Fruit fly (Drosophila melanogaster) whole organism, embryonic: ENCODE results near the gene fred.

ENCODE experiments used
- Bteb2 ChIP-seq: fragments of 200-800 bp; sonication (Bioruptor generic); optimal IDR thresholded peaks from 2 replicates; lab custom pipeline; 2016; ENCODE audit warnings: missing biosample characterization, missing genetic modification characterization
- CG10431 ChIP-seq: fragments of 200-800 bp; sonication (Bioruptor generic); optimal IDR thresholded peaks from 3 replicates; lab custom pipeline; 2018; ENCODE audit warnings: missing biosample characterization, mild to moderate bottlenecking, missing genetic modification characterization
- CG10979 ChIP-seq: fragments of 200-800 bp; sonication (Bioruptor generic); optimal IDR thresholded peaks from 2 replicates; lab custom pipeline; 2018; ENCODE audit warnings: missing biosample characterization, mild to moderate bottlenecking, missing genetic modification characterization, moderate library complexity
- CG11723 ChIP-seq: fragments of 200-800 bp; sonication (Bioruptor generic); optimal IDR thresholded peaks from 2 replicates; lab custom pipeline; 2017; ENCODE audit warnings: missing biosample characterization, mild to moderate bottlenecking, missing genetic modification characterization
- CG12236 ChIP-seq: fragments of 200-800 bp; sonication (Bioruptor generic); optimal IDR thresholded peaks from 2 replicates; lab custom pipeline; 2016; ENCODE audit warnings: missing biosample characterization, missing genetic modification characterization
- CG1233 ChIP-seq: fragments of 200-800 bp; sonication (Bioruptor generic); optimal IDR thresholded peaks from 4 replicates; lab custom pipeline; 2018; ENCODE audit warnings: missing biosample characterization, mild to moderate bottlenecking, missing genetic modification characterization
- CG13123 ChIP-seq: fragments of 200-800 bp; sonication (Bioruptor generic); optimal IDR thresholded peaks from 2 replicates; lab custom pipeline; 2016; ENCODE audit warnings: missing biosample characterization, missing genetic modification characterization
- CG14965 ChIP-seq: fragments of 200-800 bp; sonication (Bioruptor generic); optimal IDR thresholded peaks from 2 replicates; lab custom pipeline; 2016; ENCODE audit warnings: missing biosample characterization, missing genetic modification characterization, borderline replicate concordance
- CG15479 ChIP-seq: fragments of 200-800 bp; sonication (Bioruptor generic); optimal IDR thresholded peaks from 3 replicates; lab custom pipeline; 2019; ENCODE audit warnings: missing biosample characterization, mild to moderate bottlenecking, missing genetic modification characterization, moderate library complexity
- CG1603 ChIP-seq: fragments of 200-800 bp; sonication (Bioruptor generic); optimal IDR thresholded peaks from 2 replicates; lab custom pipeline; 2019; ENCODE audit warnings: missing biosample characterization, mild to moderate bottlenecking, missing genetic modification characterization, moderate library complexity
- CG18262 ChIP-seq: fragments of 200-800 bp; optimal IDR thresholded peaks from 3 replicates; lab custom pipeline; 2019; ENCODE audit warnings: missing biosample characterization, mild to moderate bottlenecking, missing genetic modification characterization, moderate library complexity
- CG18764 ChIP-seq: fragments of 200-800 bp; sonication (Bioruptor generic); optimal IDR thresholded peaks from 3 replicates; lab custom pipeline; 2016; ENCODE audit warnings: missing biosample characterization, missing genetic modification characterization
- CG2116 ChIP-seq: fragments of 200-800 bp; sonication (Bioruptor generic); optimal IDR thresholded peaks from 3 replicates; lab custom pipeline; 2018; ENCODE audit warnings: missing biosample characterization, mild to moderate bottlenecking, missing genetic modification characterization
- CG2120 ChIP-seq: fragments of 200-800 bp; sonication (Bioruptor generic); optimal IDR thresholded peaks from 3 replicates; lab custom pipeline; 2016; ENCODE audit warnings: missing biosample characterization, missing genetic modification characterization
- CG3407 ChIP-seq: fragments of 200-800 bp; sonication (Bioruptor generic); optimal IDR thresholded peaks from 2 replicates; lab custom pipeline; 2018; ENCODE audit warnings: missing biosample characterization, mild to moderate bottlenecking, missing genetic modification characterization
- CG6765 ChIP-seq: fragments of 200-800 bp; sonication (Bioruptor generic); optimal IDR thresholded peaks from 3 replicates; lab custom pipeline; 2017; ENCODE audit warnings: missing biosample characterization, mild to moderate bottlenecking, missing genetic modification characterization
- CHES-1-like ChIP-seq: fragments of 200-800 bp; sonication (Bioruptor generic); optimal IDR thresholded peaks from 2 replicates; lab custom pipeline; 2016; ENCODE audit warnings: missing biosample characterization, missing genetic modification characterization
- D ChIP-seq, 2 experiments: fragments of 200-800 bp in 1 of 2; fragments of >200 bp in 1 of 2; sonication (Bioruptor generic) in 1 of 2; optimal IDR thresholded peaks; 2 replicates in 1 of 2; 3 replicates in 1 of 2; lab custom pipeline; 2017; ENCODE audit warnings: mild to moderate bottlenecking in 1 of 2, missing biosample characterization in 1 of 2, missing genetic modification characterization in 1 of 2, missing genetic modification reagents in 1 of 2
- Dip3 ChIP-seq: fragments of 200-800 bp; sonication (Bioruptor generic); optimal IDR thresholded peaks from 3 replicates; lab custom pipeline; 2016; ENCODE audit warnings: missing biosample characterization, missing genetic modification characterization
- Doc3 ChIP-seq: fragments of 200-800 bp; sonication (Bioruptor generic); IDR thresholded peaks from 3 replicates; pipeline ENCODE4 v1.3.6; 2022; ENCODE audit warnings: missing biosample characterization, missing genetic modification characterization; ENCODE audit not compliant: partially characterized antibody
- Dp ChIP-seq: fragments of 200-800 bp; sonication (Bioruptor generic); optimal IDR thresholded peaks from 2 replicates; lab custom pipeline; 2018; ENCODE audit warnings: missing biosample characterization, mild to moderate bottlenecking, missing genetic modification characterization, moderate library complexity
- Gug ChIP-seq: fragments of 200-800 bp; sonication (Bioruptor generic); IDR thresholded peaks from 4 replicates; pipeline ENCODE4 v1.3.6; 2022; ENCODE audit warnings: missing biosample characterization, missing genetic modification characterization
- Hr3 ChIP-seq: fragments of 200-800 bp; sonication (Bioruptor generic); optimal IDR thresholded peaks from 3 replicates; lab custom pipeline; 2016; ENCODE audit warnings: missing biosample characterization, missing genetic modification characterization
- Hr78 ChIP-seq, 2 experiments: fragments of 200-800 bp in 1 of 2; fragments of >200 bp in 1 of 2; sonication (Bioruptor generic) in 1 of 2; optimal IDR thresholded peaks; 2 replicates each; lab custom pipeline; 2017 to 2019; ENCODE audit warnings: missing biosample characterization in 2 of 2, missing genetic modification characterization in 2 of 2, mild to moderate bottlenecking in 1 of 2, moderate library complexity in 1 of 2
- Hsf ChIP-seq: fragments of 200-800 bp; sonication (Bioruptor generic); optimal IDR thresholded peaks from 3 replicates; lab custom pipeline; 2016; ENCODE audit warnings: missing biosample characterization, missing genetic modification characterization
- Nf-YB ChIP-seq: fragments of 200-800 bp; sonication (Bioruptor generic); optimal IDR thresholded peaks from 3 replicates; lab custom pipeline; 2019; ENCODE audit warnings: missing biosample characterization, mild to moderate bottlenecking, missing genetic modification characterization, moderate library complexity
- Scr ChIP-seq: fragments of 200-800 bp; sonication (Bioruptor generic); IDR thresholded peaks from 2 replicates; pipeline ENCODE4 v1.3.6; 2022; ENCODE audit warnings: missing biosample characterization, missing genetic modification characterization; ENCODE audit not compliant: partially characterized antibody
- Xbp1 ChIP-seq: fragments of 200-800 bp; sonication (Bioruptor generic); optimal IDR thresholded peaks from 3 replicates; lab custom pipeline; 2016; ENCODE audit warnings: missing biosample characterization, mild to moderate bottlenecking, missing genetic modification characterization
- cad ChIP-seq: fragments of >200 bp; optimal IDR thresholded peaks from 2 replicates; lab custom pipeline; 2017; ENCODE audit warnings: missing biosample characterization, missing genetic modification characterization
- ci ChIP-seq: fragments of 200-800 bp; sonication (Bioruptor generic); IDR thresholded peaks from 3 replicates; pipeline ENCODE4 v1.3.6; 2022; ENCODE audit warnings: missing biosample characterization, missing genetic modification characterization
- croc ChIP-seq: fragments of 200-800 bp; sonication (Bioruptor generic); conservative IDR thresholded peaks from 3 replicates; pipeline ENCODE4 v1.3.6; 2022; ENCODE audit warnings: missing biosample characterization, missing genetic modification characterization
- dm ChIP-seq: fragments of 200-800 bp; sonication (Bioruptor generic); optimal IDR thresholded peaks from 3 replicates; lab custom pipeline; 2016; ENCODE audit warnings: missing biosample characterization, missing genetic modification characterization
- dmrt11E ChIP-seq: fragments of 200-800 bp; sonication (Bioruptor generic); optimal IDR thresholded peaks from 3 replicates; lab custom pipeline; 2018; ENCODE audit warnings: missing biosample characterization, mild to moderate bottlenecking, missing genetic modification characterization, moderate library complexity
- ewg ChIP-seq: fragments of 200-800 bp; sonication (Bioruptor generic); optimal IDR thresholded peaks from 3 replicates; lab custom pipeline; 2017; ENCODE audit warnings: mild to moderate bottlenecking, missing biosample characterization, missing genetic modification reagents, missing genetic modification characterization
- grn ChIP-seq: fragments of 200-800 bp; sonication (Bioruptor generic); optimal IDR thresholded peaks from 3 replicates; lab custom pipeline; 2017; ENCODE audit warnings: missing biosample characterization, missing genetic modification characterization
- gsb-n ChIP-seq: fragments of 200-800 bp; sonication (Bioruptor generic); optimal IDR thresholded peaks from 3 replicates; lab custom pipeline; 2018; ENCODE audit warnings: missing biosample characterization, mild to moderate bottlenecking, missing genetic modification characterization
- hbn ChIP-seq: fragments of 200-800 bp; sonication (Bioruptor generic); IDR thresholded peaks from 2 replicates; pipeline ENCODE4 v1.3.6; 2022; ENCODE audit warnings: missing biosample characterization, missing genetic modification characterization; ENCODE audit not compliant: partially characterized antibody
- inv ChIP-seq: fragments of 200-800 bp; sonication (Bioruptor generic); IDR thresholded peaks from 2 replicates; pipeline ENCODE4 v1.3.6; 2022; ENCODE audit warnings: missing biosample characterization, missing genetic modification characterization; ENCODE audit not compliant: partially characterized antibody
- knrl ChIP-seq: fragments of 200-800 bp; sonication (Bioruptor generic); IDR thresholded peaks from 3 replicates; pipeline ENCODE4 v1.3.6; 2022; ENCODE audit warnings: missing biosample characterization, missing genetic modification characterization; ENCODE audit not compliant: partially characterized antibody
- mld ChIP-seq: fragments of 200-800 bp; sonication (Bioruptor generic); IDR thresholded peaks from 3 replicates; pipeline ENCODE4 v1.3.6; 2022; ENCODE audit warnings: missing biosample characterization, missing genetic modification characterization; ENCODE audit not compliant: partially characterized antibody
- nom ChIP-seq: fragments of 200-800 bp; sonication (Bioruptor generic); optimal IDR thresholded peaks from 2 replicates; lab custom pipeline; 2017; ENCODE audit warnings: missing biosample characterization, missing genetic modification characterization, mild to moderate bottlenecking, moderate library complexity, missing genetic modification reagents
- oc ChIP-seq: fragments of 200-800 bp; sonication (Bioruptor generic); optimal IDR thresholded peaks from 2 replicates; lab custom pipeline; 2018; ENCODE audit warnings: missing biosample characterization, mild to moderate bottlenecking, missing genetic modification characterization, moderate library complexity
- pum ChIP-seq: fragments of 200-800 bp; sonication (Bioruptor generic); optimal IDR thresholded peaks from 2 replicates; lab custom pipeline; 2016; ENCODE audit warnings: missing biosample characterization, missing genetic modification characterization
- ro ChIP-seq: fragments of 200-800 bp; sonication (Bioruptor generic); IDR thresholded peaks from 2 replicates; pipeline ENCODE4 v1.3.6; 2022; ENCODE audit warnings: missing biosample characterization, missing genetic modification characterization
- sisA ChIP-seq: fragments of 200-800 bp; sonication (Bioruptor generic); IDR thresholded peaks from 2 replicates; pipeline ENCODE4 v1.3.6; 2022; ENCODE audit warnings: missing biosample characterization, missing genetic modification characterization
- tap ChIP-seq: fragments of 200-800 bp; optimal IDR thresholded peaks from 3 replicates; lab custom pipeline; 2019; ENCODE audit warnings: missing biosample characterization, mild to moderate bottlenecking, missing genetic modification characterization, moderate library complexity
- tgo ChIP-seq: fragments of 200-800 bp; sonication (Bioruptor generic); IDR thresholded peaks from 3 replicates; pipeline ENCODE4 v1.3.6; 2022; ENCODE audit warnings: missing biosample characterization, missing genetic modification characterization
- yki ChIP-seq: fragments of >200 bp; optimal IDR thresholded peaks from 3 replicates; lab custom pipeline; 2018

Gene fred

DNA sequence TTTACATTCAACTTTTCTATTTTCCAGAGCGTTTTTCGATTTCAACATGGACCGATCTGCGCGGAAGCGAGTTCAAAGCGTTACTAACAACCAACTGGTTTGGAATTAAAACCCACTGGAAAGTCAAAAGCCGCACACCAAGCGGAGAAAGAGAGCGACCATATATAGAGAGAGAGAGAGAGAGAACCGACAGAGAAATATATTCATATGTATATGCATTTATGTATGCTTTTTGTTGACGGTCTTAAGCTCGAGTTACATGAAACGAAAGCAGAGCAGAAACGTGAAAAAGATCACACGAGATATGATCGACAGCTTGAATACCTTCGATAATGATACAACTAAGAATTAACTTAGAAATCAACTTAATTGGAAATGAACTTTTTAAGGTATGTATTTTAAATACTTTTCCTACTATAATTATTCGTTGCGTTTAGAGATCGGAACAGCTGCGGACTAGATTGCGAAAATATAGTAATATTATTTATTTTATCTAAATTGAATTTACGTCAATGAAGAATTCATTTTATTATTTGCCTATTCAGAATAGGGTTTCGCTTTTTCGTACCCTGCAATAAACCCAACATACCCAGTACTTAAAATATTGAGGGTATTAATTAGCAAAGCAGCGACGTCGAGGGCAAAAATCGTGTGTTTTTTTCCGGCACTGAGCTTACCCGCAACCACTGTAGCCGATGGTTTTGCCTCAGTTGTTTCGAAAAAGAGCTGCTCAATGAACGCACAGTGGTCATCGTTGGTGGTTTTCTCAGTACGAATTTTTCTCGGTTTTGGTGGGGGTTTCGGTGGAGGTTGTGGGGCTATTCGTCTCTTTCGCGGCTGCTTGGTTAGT, 102.5 kb downstream of the fred start (continued):
- TF ChIP-seq D (optimal IDR thresholded peaks at IDR 0.05; lab: Kevin White, UChicago): no peak
- peak; percentile 54 for TF ChIP-seq D (GFP tag; optimal IDR thresholded peaks at IDR 0.05; lab: Kevin White, UChicago)
- TF ChIP-seq sisA (GFP tag; lab: Robert Waterston, UW): peak; percentile 35; the same call in 1 of the 2 replicates
- TF ChIP-seq dm: no peak
- TF ChIP-seq CG10431 (GFP tag; lab: Kevin White, UChicago): peak; percentile 8
- TF ChIP-seq CG15479 (GFP tag; lab: Kevin White, UChicago): no peak
- TF ChIP-seq hbn (GFP tag; lab: Robert Waterston, UW): no peak
- TF ChIP-seq croc (GFP tag; lab: Robert Waterston, UW): peak; percentile 47; the same call in 2 of the 3 replicates
- TF ChIP-seq grn (GFP tag; lab: Kevin White, UChicago): no peak
- peak; percentile 46 for TF ChIP-seq oc (tag; lab: Kevin White, UChicago)
- no peak for TF ChIP-seq Hsf (GFP tag; lab: Kevin White, UChicago)
- no peak for TF ChIP-seq Bteb2
- TF ChIP-seq Nf-YB (GFP tag; lab: Kevin White, UChicago): peak; percentile 4
- TF ChIP-seq dmrt11E: peak; percentile 71
- no peak for TF ChIP-seq ro (GFP tag; lab: Robert Waterston, UW)
- TF ChIP-seq CG3407 (GFP tag; lab: Kevin White, UChicago): peak; percentile 37
- no peak for TF ChIP-seq Doc3 (GFP tag; lab: Robert Waterston, UW)
- no peak for TF ChIP-seq CG12236 (GFP tag; lab: Kevin White, UChicago)
- TF ChIP-seq CG6765 (GFP tag; lab: Kevin White, UChicago): peak; percentile 12
- TF ChIP-seq CG1603 (tag; lab: Kevin White, UChicago): peak; percentile 44
- TF ChIP-seq yki (lab: Kevin White, UChicago): no peak
- 0 out of 3 replicates have a peak, but pooled peaks have one; percentile 12 for TF ChIP-seq ci (GFP tag; lab: Robert Waterston, UW)
- TF ChIP-seq CHES-1-like (GFP tag; lab: Kevin White, UChicago): no peak
- TF ChIP-seq Dp (GFP tag; lab: Kevin White, UChicago): no peak
- TF ChIP-seq cad (GFP tag; lab: Kevin White, UChicago): no peak
- TF ChIP-seq CG18262: peak; percentile 79
- peak; percentile 66 for TF ChIP-seq Hr3 (GFP tag; lab: Kevin White, UChicago)
- TF ChIP-seq CG18764 (GFP tag; lab: Kevin White, UChicago): no peak
- TF ChIP-seq Gug (GFP tag; lab: Robert Waterston, UW): no peak
- TF ChIP-seq CG13123: peak; percentile 62
- TF ChIP-seq Dip3 (GFP tag; lab: Kevin White, UChicago): no peak
- TF ChIP-seq Scr (GFP tag; lab: Robert Waterston, UW): no peak
- peak; percentile 25 for TF ChIP-seq Xbp1 (GFP tag; lab: Kevin White, UChicago)
- TF ChIP-seq Hr78 (GFP tag; optimal IDR thresholded peaks at IDR 0.05; lab: Kevin White, UChicago): no peak
- peak; percentile 5 for TF ChIP-seq CG2116 (GFP tag; lab: Kevin White, UChicago)
- no peak for TF ChIP-seq CG14965 (GFP tag; lab: Kevin White, UChicago)
- TF ChIP-seq tap (tag; lab: Kevin White, UChicago): peak; percentile 13
- TF ChIP-seq tgo: peak; percentile 57; the same call in 1 of the 3 replicates
- no peak for TF ChIP-seq pum
- TF ChIP-seq mld: no peak
- peak; percentile 67 for TF ChIP-seq CG10979 (tag; lab: Kevin White, UChicago)
- TF ChIP-seq ewg (GFP tag; lab: Kevin White, UChicago): peak; percentile 47
- peak; percentile 41 for TF ChIP-seq nom (GFP tag; lab: Kevin White, UChicago)
- TF ChIP-seq CG1233 (GFP tag; lab: Kevin White, UChicago): no peak
- peak; percentile 20 for TF ChIP-seq gsb-n (tag; lab: Kevin White, UChicago)
- TF ChIP-seq knrl: no peak
- no peak for TF ChIP-seq inv (GFP tag; lab: Robert Waterston, UW)
- TF ChIP-seq CG11723 (GFP tag; lab: Kevin White, UChicago): peak; percentile 43
- peak; percentile 49 for TF ChIP-seq CG2120 (GFP tag; lab: Kevin White, UChicago)
